Worm (Caenorhabditis elegans): Measurements from ENCODE around the gene Y59H11AR.3.

The Y59H11AR.3 gene

ce11 chrIV:8595317-8595716 lies at the start of gene Y59H11AR.3:
Y59H11AR.3 (minus strand) TSS chrIV:8595417.
- TF ChIP-seq unc-98 (GFP tag; IDR thresholded peaks at IDR 0.05) (no peak), tbx-2 (tag; optimal IDR thresholded peaks at IDR 0.05) (no peak), lin-15B (tag; optimal IDR thresholded peaks at IDR 0.05) (no peak), fkh-10 (GFP tag; optimal IDR thresholded peaks at IDR 0.05) (no peak), swsn-7 (tag; optimal IDR thresholded peaks at IDR 0.05) (no peak), nhr-47 (tag; optimal IDR thresholded peaks at IDR 0.05) (no peak), ceh-90 (tag; optimal IDR thresholded peaks at IDR 0.05) (no peak), lir-3 (tag; optimal IDR thresholded peaks at IDR 0.05; ENCODE audit: poor library complexity) (no peak), alr-1 (tag; optimal IDR thresholded peaks at IDR 0.05; ENCODE audit: borderline replicate concordance) (no peak), hlh-17 (GFP tag; optimal IDR thresholded peaks at IDR 0.05; ENCODE audit: borderline replicate concordance) (no peak), fkh-8 (tag; optimal IDR thresholded peaks at IDR 0.05) (no peak), hpl-2 (GFP tag; optimal IDR thresholded peaks at IDR 0.05) (no peak), hlh-4 (tag; optimal IDR thresholded peaks at IDR 0.05) (no peak), unc-62 (GFP tag; optimal IDR thresholded peaks at IDR 0.05) (no peak), nhr-85 (tag) (no peak), nhr-77 (tag; optimal IDR thresholded peaks at IDR 0.05) (no peak), C16A3.4 (tag; optimal IDR thresholded peaks at IDR 0.05) (no peak), fkh-4 (tag; optimal IDR thresholded peaks at IDR 0.05; ENCODE audit: borderline replicate concordance) (no peak), rnt-1 (tag; optimal IDR thresholded peaks at IDR 0.05) (no peak), sup-37 (GFP tag; optimal IDR thresholded peaks at IDR 0.05) (no peak)

- no peak for TF ChIP-seq F16B12.6 (tag; optimal IDR thresholded peaks at IDR 0.05)
- TF ChIP-seq ceh-88 (GFP tag; IDR thresholded peaks at IDR 0.05), result no peak
- no peak for TF ChIP-seq nhr-47 (tag; optimal IDR thresholded peaks at IDR 0.05)
- TF ChIP-seq lir-3 (tag; optimal IDR thresholded peaks at IDR 0.05; ENCODE audit: poor library complexity), result no peak
- no peak for TF ChIP-seq pqm-1 (tag; optimal IDR thresholded peaks at IDR 0.05)
- TF ChIP-seq snpc-4 (tag; optimal IDR thresholded peaks at IDR 0.05), result no peak
- TF ChIP-seq mep-1 (tag; optimal IDR thresholded peaks at IDR 0.05), result no peak
- TF ChIP-seq mab-9 (GFP tag; IDR thresholded peaks at IDR 0.05), result no peak
- no peak for TF ChIP-seq nhr-20 (tag; optimal IDR thresholded peaks at IDR 0.05)
- TF ChIP-seq tlp-1 (tag; optimal IDR thresholded peaks at IDR 0.05), result no peak
- no peak for TF ChIP-seq isw-1 (GFP tag; IDR thresholded peaks at IDR 0.05)
Observed at ce11 chrIV:8644432-8644831, 49.2 kb upstream of the Y59H11AR.3 start, which contains the start of gene C49C8.3. C49C8.3 (plus strand) TSS chrIV:8644732.

ce11 chrIV:8638761-8639160 lies 43.5 kb upstream of the Y59H11AR.3 start, which contains the start of gene F42A9.9:
F42A9.9 (minus strand) TSS chrIV:8638861.
- no peak for TF ChIP-seq sptf-1 (tag; optimal IDR thresholded peaks at IDR 0.05)
- TF ChIP-seq snu-23 (GFP tag; optimal IDR thresholded peaks at IDR 0.05), result no peak
- TF ChIP-seq lin-14 (GFP tag; optimal IDR thresholded peaks at IDR 0.05), result no peak
- no peak for TF ChIP-seq nhr-19 (GFP tag; conservative IDR thresholded peaks at IDR 0.05)
- TF ChIP-seq lin-15B (tag; optimal IDR thresholded peaks at IDR 0.05), result no peak
- TF ChIP-seq pag-3 (tag; optimal IDR thresholded peaks at IDR 0.05; ENCODE audit: borderline replicate concordance, insufficient read depth), result no peak
- TF ChIP-seq egl-13 (tag; optimal IDR thresholded peaks at IDR 0.05), result no peak
- no peak for TF ChIP-seq ama-1 (optimal IDR thresholded peaks at IDR 0.05)
- no peak for TF ChIP-seq rnt-1 (tag; optimal IDR thresholded peaks at IDR 0.05)
- no peak for TF ChIP-seq elt-2 (tag; optimal IDR thresholded peaks at IDR 0.05)
- TF ChIP-seq unc-98 (GFP tag; IDR thresholded peaks at IDR 0.05), result no peak
- TF ChIP-seq nhr-71 (tag; optimal IDR thresholded peaks at IDR 0.05), result no peak
- TF ChIP-seq jun-1 (tag; optimal IDR thresholded peaks at IDR 0.05), result no peak
